Fruit fly (Drosophila melanogaster) Kc167 (cell line): ENCODE measurements around the gene pes.

Experiments
- Sin3A ChIP-seq: fragments of >200 bp; optimal IDR thresholded peaks from 2 replicates; lab custom pipeline; 2018; ENCODE audit warnings: missing external identifiers
- h ChIP-seq: fragments of >200 bp; optimal IDR thresholded peaks from 3 replicates; lab custom pipeline; 2018; ENCODE audit warnings: missing external identifiers
- insv ChIP-seq: fragments of >200 bp; optimal IDR thresholded peaks from 3 replicates; lab custom pipeline; 2018; ENCODE audit warnings: missing external identifiers

- TF ChIP-seq h (lab: Kevin White, UChicago), result no peak
- TF ChIP-seq insv (lab: Kevin White, UChicago), result no peak
- no peak for TF ChIP-seq Sin3A
Measured at dm6 chr2L:7971423-7971822, 22.6 kb downstream of the pes start.
